Worm (Caenorhabditis elegans) whole organism, young adult: Measurements from ENCODE around the gene F14H3.5.

Source experiments
- B0261.1 ChIP-seq: sonication (generic microtip); optimal IDR thresholded peaks from 2 replicates; lab custom pipeline; 2016; ENCODE audit warnings: mild to moderate bottlenecking, missing genetic modification characterization, moderate library complexity, missing compliant biosample characterization
- ceh-100 ChIP-seq: fragments of 200-800 bp; sonication (Bioruptor generic); IDR thresholded peaks from 2 replicates; pipeline ENCODE4 v1.3.6; 2022; ENCODE audit warnings: missing genetic modification reagents, missing genetic modification characterization, missing compliant biosample characterization
- efl-1 ChIP-seq: fragments of 150-350 bp; optimal IDR thresholded peaks from 2 replicates; lab custom pipeline; 2014; ENCODE audit warnings: missing biosample characterization, missing genetic modification reagents, missing genetic modification characterization
- fkh-3 ChIP-seq: sonication (generic microtip); optimal IDR thresholded peaks from 2 replicates; lab custom pipeline; 2016; ENCODE audit warnings: mild to moderate bottlenecking, missing genetic modification characterization, missing compliant biosample characterization
- hlh-26 ChIP-seq: fragments of 200-800 bp; sonication (Bioruptor generic); conservative IDR thresholded peaks from 2 replicates; pipeline ENCODE4 v1.3.6; 2022; ENCODE audit warnings: missing genetic modification reagents, missing genetic modification characterization, missing compliant biosample characterization
- hsf-1 ChIP-seq: fragments of 200-800 bp; sonication (Bioruptor generic); IDR thresholded peaks from 2 replicates; pipeline ENCODE4 v1.3.6; 2022; ENCODE audit warnings: missing genetic modification reagents, missing genetic modification characterization, missing compliant biosample characterization
- nhr-90 ChIP-seq: sonication (generic microtip); optimal IDR thresholded peaks from 2 replicates; lab custom pipeline; 2016; ENCODE audit warnings: missing genotype, mild to moderate bottlenecking, missing genetic modification characterization, missing compliant biosample characterization
- sdz-38 ChIP-seq: sonication (generic microtip); optimal IDR thresholded peaks from 2 replicates; lab custom pipeline; 2016; ENCODE audit warnings: missing genotype, missing genetic modification characterization, missing compliant biosample characterization
- unc-130 ChIP-seq: sonication (generic microtip); optimal IDR thresholded peaks from 2 replicates; lab custom pipeline; 2016; ENCODE audit warnings: missing genetic modification reagents, missing genetic modification characterization, missing compliant biosample characterization
- unc-62 ChIP-seq: fragments of 150-350 bp; optimal IDR thresholded peaks from 2 replicates; lab custom pipeline; 2014; ENCODE audit warnings: missing biosample characterization, missing genetic modification reagents, missing genetic modification characterization
- ztf-18 ChIP-seq: sonication (generic microtip); optimal IDR thresholded peaks from 2 replicates; lab custom pipeline; 2016; ENCODE audit warnings: missing genotype, mild to moderate bottlenecking, missing genetic modification characterization, missing compliant biosample characterization

DNA sequence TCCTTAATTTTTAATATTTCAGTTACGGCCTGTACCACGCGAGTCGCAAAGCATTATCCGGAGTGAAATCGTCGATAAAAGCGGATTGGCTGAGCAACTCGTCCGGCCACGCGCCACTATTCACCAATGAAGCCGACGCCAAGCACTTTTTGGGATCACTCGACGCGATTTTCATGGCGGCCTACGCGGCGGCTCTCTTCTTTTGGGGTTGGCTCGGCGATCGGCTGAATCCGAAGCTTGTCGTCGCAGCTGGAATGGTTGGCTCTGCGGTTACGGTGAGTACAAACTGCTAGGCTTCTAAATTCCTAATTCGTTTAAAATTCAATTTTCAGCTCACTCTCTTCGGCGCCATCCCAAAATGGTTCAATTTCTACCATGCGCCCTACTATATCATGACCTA is 31.9 kb downstream of the F14H3.5 start:
- TF ChIP-seq unc-62: no peak
- no peak for TF ChIP-seq sdz-38 (tag; lab: Kevin White, UChicago)
- no peak for TF ChIP-seq fkh-3 (tag; lab: Kevin White, UChicago)
- no peak for TF ChIP-seq ceh-100 (GFP tag; lab: Robert Waterston, UW)
- TF ChIP-seq unc-130: no peak
- TF ChIP-seq efl-1 (GFP tag; lab: Kevin White, UChicago): no peak
- TF ChIP-seq ztf-18 (tag; lab: Kevin White, UChicago): no peak
- no peak for TF ChIP-seq nhr-90
- TF ChIP-seq B0261.1 (tag; lab: Kevin White, UChicago): no peak
- TF ChIP-seq hlh-26 (GFP tag; lab: Robert Waterston, UW): no peak
- no peak for TF ChIP-seq hsf-1 (GFP tag; lab: Robert Waterston, UW)
